Worm (Caenorhabditis elegans) whole organism, L1 larva: ENCODE measurements around the gene B0454.26.

Experiments
- C16A3.4 ChIP-seq: fragments of 150-350 bp; optimal IDR thresholded peaks from 2 replicates; lab custom pipeline; 2014; ENCODE audit warnings: missing biosample characterization, missing genetic modification characterization
- F16B12.6 ChIP-seq: fragments of 150-350 bp; optimal IDR thresholded peaks from 2 replicates; lab custom pipeline; 2014; ENCODE audit warnings: missing biosample characterization, missing genetic modification characterization
- Y116A8C.19 ChIP-seq: sonication (generic microtip); optimal IDR thresholded peaks from 2 replicates; lab custom pipeline; 2016; ENCODE audit warnings: missing compliant biosample characterization, missing genetic modification characterization, borderline replicate concordance
- aha-1 ChIP-seq: fragments of 150-350 bp; optimal IDR thresholded peaks from 2 replicates; lab custom pipeline; 2014; ENCODE audit warnings: missing biosample characterization, missing genetic modification characterization
- blmp-1 ChIP-seq: fragments of 150-350 bp; optimal IDR thresholded peaks from 2 replicates; lab custom pipeline; 2014; ENCODE audit warnings: missing biosample characterization, missing genetic modification characterization
- ceh-63 ChIP-seq: fragments of 200-800 bp; sonication (Bioruptor generic); optimal IDR thresholded peaks from 2 replicates; lab custom pipeline; 2018; ENCODE audit warnings: mild to moderate bottlenecking, missing genetic modification characterization, missing compliant biosample characterization
- ceh-8 ChIP-seq: fragments of 200-800 bp; sonication (Bioruptor generic); optimal IDR thresholded peaks from 2 replicates; lab custom pipeline; 2018; ENCODE audit warnings: mild to moderate bottlenecking, missing genetic modification characterization, moderate library complexity, missing compliant biosample characterization
- ceh-88 ChIP-seq: fragments of 200-800 bp; sonication (Bioruptor generic); IDR thresholded peaks from 2 replicates; pipeline ENCODE4 v1.3.6; 2022; ENCODE audit warnings: missing genetic modification characterization, missing compliant biosample characterization
- ces-1 ChIP-seq: fragments of 150-350 bp; optimal IDR thresholded peaks from 2 replicates; lab custom pipeline; 2014; ENCODE audit warnings: missing biosample characterization, missing genetic modification reagents, missing genetic modification characterization
- dpl-1 ChIP-seq, 3 experiments: fragments of 150-350 bp in 2 of 3; sonication (generic microtip) in 1 of 3; optimal IDR thresholded peaks; 2 replicates each; lab custom pipeline; 2014 to 2017; ENCODE audit warnings: missing biosample characterization in 3 of 3, missing genetic modification characterization in 3 of 3, missing genetic modification reagents in 3 of 3
- egl-27 ChIP-seq, 2 experiments: fragments of 150-350 bp in 1 of 2; sonication (generic microtip); optimal IDR thresholded peaks; 3 replicates each; lab custom pipeline; 2017 to 2018; ENCODE audit warnings: missing biosample characterization in 2 of 2, missing genetic modification characterization in 2 of 2, missing genetic modification reagents in 2 of 2
- elt-2 ChIP-seq: sonication (generic microtip); optimal IDR thresholded peaks from 2 replicates; lab custom pipeline; 2016; ENCODE audit warnings: missing genetic modification characterization, mild to moderate bottlenecking, inconsistent platforms, missing compliant biosample characterization, missing genetic modification reagents
- fkh-10 ChIP-seq: sonication (generic microtip); optimal IDR thresholded peaks from 2 replicates; lab custom pipeline; 2017; ENCODE audit warnings: missing biosample characterization, missing genetic modification reagents, missing genetic modification characterization
- fkh-4 ChIP-seq: sonication (generic microtip); optimal IDR thresholded peaks from 2 replicates; lab custom pipeline; 2016; ENCODE audit warnings: missing compliant biosample characterization, missing genetic modification characterization, borderline replicate concordance
- fkh-8 ChIP-seq: sonication (generic microtip); optimal IDR thresholded peaks from 2 replicates; lab custom pipeline; 2016; ENCODE audit warnings: mild to moderate bottlenecking, missing genetic modification characterization, missing compliant biosample characterization
- fos-1 ChIP-seq: fragments of 150-350 bp; optimal IDR thresholded peaks from 2 replicates; lab custom pipeline; 2014; ENCODE audit warnings: missing biosample characterization, missing genetic modification characterization
- hlh-4 ChIP-seq: sonication (generic microtip); optimal IDR thresholded peaks from 2 replicates; lab custom pipeline; 2016; ENCODE audit warnings: mild to moderate bottlenecking, missing genetic modification characterization, missing compliant biosample characterization
- lsy-2 ChIP-seq, 2 experiments: fragments of 150-350 bp; optimal IDR thresholded peaks; 2 replicates each; lab custom pipeline; 2014; ENCODE audit warnings: missing biosample characterization in 2 of 2, missing genetic modification characterization in 2 of 2
- mdl-1 ChIP-seq, 2 experiments: fragments of 150-350 bp; optimal IDR thresholded peaks; 2 replicates each; lab custom pipeline; 2014 to 2017; ENCODE audit warnings: missing biosample characterization in 2 of 2, missing genetic modification characterization in 2 of 2, inconsistent platforms in 1 of 2
- mef-2 ChIP-seq: fragments of 150-350 bp; optimal IDR thresholded peaks from 2 replicates; lab custom pipeline; 2014; ENCODE audit warnings: missing biosample characterization, missing genetic modification characterization
- mep-1 ChIP-seq: fragments of 150-350 bp; optimal IDR thresholded peaks from 2 replicates; lab custom pipeline; 2014; ENCODE audit warnings: missing biosample characterization, missing genetic modification characterization
- nhr-11 ChIP-seq: fragments of 150-350 bp; optimal IDR thresholded peaks from 2 replicates; lab custom pipeline; 2014; ENCODE audit warnings: missing biosample characterization, missing genetic modification characterization
- nhr-19 ChIP-seq: fragments of 200-800 bp; sonication (Bioruptor generic); conservative IDR thresholded peaks from 2 replicates; pipeline ENCODE4 v1.3.6; 2022; ENCODE audit warnings: missing genetic modification characterization, missing compliant biosample characterization
- nhr-20 ChIP-seq: sonication (generic microtip); optimal IDR thresholded peaks from 2 replicates; lab custom pipeline; 2016; ENCODE audit warnings: mild to moderate bottlenecking, missing genetic modification characterization, missing compliant biosample characterization
- nhr-28 ChIP-seq: fragments of 150-350 bp; optimal IDR thresholded peaks from 2 replicates; lab custom pipeline; 2014; ENCODE audit warnings: missing biosample characterization, missing genetic modification characterization
- nhr-47 ChIP-seq: sonication (generic microtip); optimal IDR thresholded peaks from 2 replicates; lab custom pipeline; 2016; ENCODE audit warnings: mild to moderate bottlenecking, missing genetic modification characterization, moderate library complexity, missing compliant biosample characterization
- nhr-77 ChIP-seq: fragments of 150-350 bp; optimal IDR thresholded peaks from 2 replicates; lab custom pipeline; 2014; ENCODE audit warnings: missing biosample characterization, missing genetic modification characterization
- nhr-84 ChIP-seq: sonication (generic microtip); optimal IDR thresholded peaks from 2 replicates; lab custom pipeline; 2017; ENCODE audit warnings: missing biosample characterization, missing genetic modification characterization
- nhr-85 ChIP-seq: sonication (generic microtip); peaks from one replicate; lab custom pipeline; 2016; ENCODE audit warnings: missing genetic modification characterization, inconsistent platforms, missing compliant biosample characterization
- nhr-90 ChIP-seq: sonication (generic microtip); optimal IDR thresholded peaks from 2 replicates; lab custom pipeline; 2016; ENCODE audit warnings: mild to moderate bottlenecking, missing genetic modification characterization, missing compliant biosample characterization; ENCODE audit not compliant: poor library complexity
- pag-3 ChIP-seq: sonication (generic microtip); optimal IDR thresholded peaks from 2 replicates; lab custom pipeline; 2017; ENCODE audit warnings: missing genetic modification characterization, mild to moderate bottlenecking, missing compliant biosample characterization, antibody characterized with exemption, borderline replicate concordance; ENCODE audit not compliant: insufficient read depth
- pqm-1 ChIP-seq: sonication (generic microtip); optimal IDR thresholded peaks from 3 replicates; lab custom pipeline; 2017; ENCODE audit warnings: missing biosample characterization, missing genetic modification characterization
- sup-37 ChIP-seq: fragments of 200-800 bp; sonication (Bioruptor generic); optimal IDR thresholded peaks from 2 replicates; lab custom pipeline; 2018; ENCODE audit warnings: mild to moderate bottlenecking, missing genetic modification characterization, missing compliant biosample characterization
- swsn-7 ChIP-seq: sonication (generic microtip); optimal IDR thresholded peaks from 2 replicates; lab custom pipeline; 2016; ENCODE audit warnings: missing genetic modification characterization, missing compliant biosample characterization
- tbx-2 ChIP-seq: sonication (generic microtip); optimal IDR thresholded peaks from 2 replicates; lab custom pipeline; 2016; ENCODE audit warnings: missing genetic modification characterization, missing compliant biosample characterization
- tlp-1 ChIP-seq: fragments of 150-350 bp; optimal IDR thresholded peaks from 2 replicates; lab custom pipeline; 2014; ENCODE audit warnings: missing biosample characterization, missing genetic modification characterization
- unc-86 ChIP-seq: sonication (generic microtip); optimal IDR thresholded peaks from 2 replicates; lab custom pipeline; 2016; ENCODE audit warnings: missing genetic modification characterization, missing compliant biosample characterization

The B0454.26 gene

ce11 chrII:3014196-3014849, 24.0 kb downstream of the B0454.26 start, which contains the start of gene C41H7.2:
Gene C41H7.2, plus strand, starts transcription at chrII:3014817.
- TF ChIP-seq tbx-2 (tag; lab: Kevin White, UChicago), result no peak
- TF ChIP-seq ceh-88, result no peak
- no peak for TF ChIP-seq fkh-10 (GFP tag; lab: Kevin White, UChicago)
- TF ChIP-seq nhr-20 (tag; lab: Kevin White, UChicago), result no peak
- no peak for TF ChIP-seq Y116A8C.19
- no peak for TF ChIP-seq mef-2 (tag; lab: Kevin White, UChicago)
- TF ChIP-seq mdl-1 (tag; optimal IDR thresholded peaks at IDR 0.05; lab: Kevin White, UChicago), result no peak
- peak; percentile 78 for TF ChIP-seq elt-2
- no peak for TF ChIP-seq ceh-63 (GFP tag; lab: Kevin White, UChicago)
- TF ChIP-seq swsn-7 (tag; lab: Kevin White, UChicago), result no peak
- no peak for TF ChIP-seq lsy-2 (tag; optimal IDR thresholded peaks at IDR 0.05; lab: Kevin White, UChicago)
- peak; percentile 40 for TF ChIP-seq tlp-1 (tag; lab: Kevin White, UChicago)
- no peak for TF ChIP-seq mep-1 (tag; lab: Kevin White, UChicago)
- no peak for TF ChIP-seq blmp-1 (tag; lab: Kevin White, UChicago)
- no peak for TF ChIP-seq ces-1 (GFP tag; lab: Kevin White, UChicago)
- TF ChIP-seq nhr-28 (tag; lab: Kevin White, UChicago), result no peak

DNA sequence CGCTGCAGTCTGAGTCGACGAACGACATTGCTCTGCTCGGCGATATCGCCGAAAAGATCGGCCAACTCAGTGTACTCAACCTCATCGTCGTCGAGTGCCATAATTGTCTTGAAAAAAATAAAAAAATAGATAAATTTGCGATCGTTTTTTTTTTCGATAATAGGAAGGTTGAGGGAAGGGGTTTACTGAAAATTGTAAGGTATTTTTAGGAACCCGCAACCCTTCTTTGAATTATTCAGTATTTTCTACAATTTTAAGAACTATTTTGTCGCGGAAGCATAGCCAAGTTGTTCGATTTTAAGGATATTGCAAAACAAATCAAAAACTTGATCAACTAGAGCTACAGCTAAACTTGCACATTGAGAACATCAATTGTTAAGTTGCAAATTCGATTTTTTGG, 26.2 kb downstream of the B0454.26 start, which contains the start of gene C41H7.9:
Gene C41H7.9 (minus strand): TSS at position 101 of the 400 bp plus-strand sequence.
- TF ChIP-seq pag-3 (tag; lab: Kevin White, UChicago) (no peak), aha-1 (no peak), egl-27 (tag; optimal IDR thresholded peaks at IDR 0.05; lab: Kevin White, UChicago) (no peak), nhr-85 (tag; lab: Kevin White, UChicago) (no peak), mep-1 (tag; lab: Kevin White, UChicago) (no peak), fkh-4 (no peak), mef-2 (tag; lab: Kevin White, UChicago) (no peak), elt-2 (no peak), blmp-1 (tag; lab: Kevin White, UChicago) (no peak), hlh-4 (tag; lab: Kevin White, UChicago) (no peak), nhr-84 (tag; lab: Kevin White, UChicago) (no peak), nhr-19 (no peak), sup-37 (no peak), swsn-7 (tag; lab: Kevin White, UChicago) (no peak), fkh-8 (tag; lab: Kevin White, UChicago) (no peak), unc-86 (tag; lab: Kevin White, UChicago) (no peak), tlp-1 (tag; lab: Kevin White, UChicago) (no peak)
- TF ChIP-seq, all 84 proteins: peak for 0

DNA sequence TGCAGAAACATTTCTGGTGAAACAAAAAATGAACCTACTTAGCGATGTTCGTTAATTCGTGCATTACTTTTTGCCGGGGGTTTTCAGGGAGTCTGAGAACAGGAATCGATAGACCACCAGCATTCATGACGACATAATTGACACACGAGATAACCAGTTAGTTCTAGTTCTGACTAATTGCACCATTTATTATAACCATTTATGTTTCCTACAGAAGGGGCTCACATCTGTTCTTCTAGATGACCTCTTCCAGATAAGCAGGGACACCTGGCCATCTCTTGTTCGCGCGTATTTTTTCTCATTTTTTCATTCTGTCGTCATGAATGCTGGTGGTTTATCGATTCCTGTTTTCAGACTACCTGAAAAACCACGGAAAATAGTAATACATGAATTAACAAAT, 30.0 kb downstream of the B0454.26 start, which contains the start of gene sdz-5:
Gene sdz-5 (plus strand): TSS at position 301 of the 400 bp plus-strand sequence.
- TF ChIP-seq blmp-1 (tag; lab: Kevin White, UChicago) (no peak), hlh-4 (tag; lab: Kevin White, UChicago) (no peak), aha-1 (no peak), ceh-8 (GFP tag; lab: Kevin White, UChicago) (no peak)
- TF ChIP-seq, all 84 proteins: peak for 0

ce11 chrII:3005499-3005898, 32.9 kb downstream of the B0454.26 start, which contains the start of gene lido-12:
Gene lido-12, plus strand, starts transcription at chrII:3005799.
- TF ChIP-seq nhr-11 (no peak), mep-1 (tag; lab: Kevin White, UChicago) (no peak), C16A3.4 (tag; lab: Kevin White, UChicago) (no peak), fos-1 (tag; lab: Kevin White, UChicago) (no peak), nhr-77 (tag; lab: Kevin White, UChicago) (no peak), nhr-47 (tag; lab: Kevin White, UChicago) (no peak), dpl-1 (GFP tag; optimal IDR thresholded peaks at IDR 0.05; lab: Kevin White, UChicago) (no peak), nhr-90 (no peak), mef-2 (tag; lab: Kevin White, UChicago) (no peak), nhr-20 (tag; lab: Kevin White, UChicago) (no peak), F16B12.6 (tag; lab: Kevin White, UChicago) (no peak), pqm-1 (tag; lab: Kevin White, UChicago) (no peak)
